Worm (Caenorhabditis elegans) whole organism, L2 larva: ENCODE measurements around the gene T23F11.11.

Experiments
- elt-1 ChIP-seq: fragments of 150-350 bp; optimal IDR thresholded peaks from 2 replicates; lab custom pipeline; 2014; ENCODE audit warnings: missing biosample characterization, missing genetic modification characterization
- elt-3 ChIP-seq: sonication (generic microtip); optimal IDR thresholded peaks from 2 replicates; lab custom pipeline; 2017; ENCODE audit warnings: missing biosample characterization, missing genetic modification characterization
- nhr-25 ChIP-seq: fragments of 150-350 bp; sonication (generic microtip); optimal IDR thresholded peaks from 3 replicates; lab custom pipeline; 2014; ENCODE audit warnings: missing biosample characterization, missing genetic modification characterization
- unc-62 ChIP-seq: fragments of 150-350 bp; optimal IDR thresholded peaks from 2 replicates; lab custom pipeline; 2014; ENCODE audit warnings: missing biosample characterization, missing genetic modification reagents, missing genetic modification characterization

- TF ChIP-seq unc-62 (GFP tag; lab: Kevin White, UChicago) (no peak), nhr-25 (tag; lab: Kevin White, UChicago) (no peak), elt-3 (tag; lab: Kevin White, UChicago) (no peak), elt-1 (tag; lab: Kevin White, UChicago) (no peak)
These were observed 18.0 kb downstream of the T23F11.11 start for ce11 chrIII:4653374-4653773.
